Worm (Caenorhabditis elegans) whole organism, L4 larva: Measurements from ENCODE around the gene gcp-2.2.
A peak's percentile ranks its signal among the peaks of the same experiment; 100 is the strongest.

Experiments
- D1046.2 ChIP-seq: fragments of 200-800 bp; sonication (Bioruptor generic); IDR thresholded peaks from 2 replicates; pipeline ENCODE4 v1.3.6; 2022; ENCODE audit warnings: missing genetic modification characterization, missing compliant biosample characterization
- ZK337.2 ChIP-seq: fragments of 200-800 bp; sonication (Bioruptor generic); IDR thresholded peaks from 2 replicates; pipeline ENCODE4 v1.3.6; 2022; ENCODE audit warnings: missing genetic modification reagents, missing genetic modification characterization, missing compliant biosample characterization
- arid-1 ChIP-seq: fragments of 200-800 bp; sonication (Bioruptor generic); conservative IDR thresholded peaks from 2 replicates; pipeline ENCODE4 v1.3.6; 2022; ENCODE audit warnings: missing genetic modification reagents, missing genetic modification characterization, missing compliant biosample characterization
- ceh-28 ChIP-seq: fragments of 150-350 bp; optimal IDR thresholded peaks from 2 replicates; lab custom pipeline; 2014; ENCODE audit warnings: missing biosample characterization, missing genetic modification reagents, missing genetic modification characterization
- daf-12 ChIP-seq: fragments of 150-350 bp; optimal IDR thresholded peaks from 2 replicates; lab custom pipeline; 2014; ENCODE audit warnings: missing biosample characterization, missing genetic modification reagents, missing genetic modification characterization
- daf-16 ChIP-seq, 3 experiments: sonication (generic microtip); optimal IDR thresholded peaks; 2 replicates each; lab custom pipeline; 2016 to 2017; ENCODE audit warnings: missing genetic modification characterization in 3 of 3, missing genetic modification reagents in 3 of 3, mild to moderate bottlenecking in 2 of 3, missing compliant biosample characterization in 2 of 3, missing biosample characterization in 1 of 3, moderate library complexity in 1 of 3
- daf-8 ChIP-seq: fragments of 200-800 bp; sonication (Bioruptor generic); IDR thresholded peaks from 2 replicates; pipeline ENCODE4 v1.3.6; 2022; ENCODE audit warnings: missing genetic modification characterization, missing compliant biosample characterization
- dmd-6 ChIP-seq: fragments of 200-800 bp; sonication (Bioruptor generic); IDR thresholded peaks from 2 replicates; pipeline ENCODE4 v1.3.6; 2022; ENCODE audit warnings: missing genetic modification reagents, missing genetic modification characterization, missing compliant biosample characterization
- dmd-8 ChIP-seq: fragments of 200-800 bp; sonication (Bioruptor generic); IDR thresholded peaks from 2 replicates; pipeline ENCODE4 v1.3.6; 2022; ENCODE audit warnings: missing genetic modification characterization, missing compliant biosample characterization
- dve-1 ChIP-seq: sonication (generic microtip); optimal IDR thresholded peaks from 2 replicates; lab custom pipeline; 2017; ENCODE audit warnings: antibody characterized with exemption, mild to moderate bottlenecking, missing genetic modification characterization, missing compliant biosample characterization; ENCODE audit not compliant: insufficient read depth
- fos-1 ChIP-seq: fragments of 150-350 bp; optimal IDR thresholded peaks from 2 replicates; lab custom pipeline; 2014; ENCODE audit warnings: missing biosample characterization, missing genetic modification characterization
- hlh-11 ChIP-seq: fragments of 200-800 bp; sonication (Bioruptor generic); optimal IDR thresholded peaks from 2 replicates; lab custom pipeline; 2018; ENCODE audit warnings: mild to moderate bottlenecking, missing genetic modification characterization, missing compliant biosample characterization
- lim-7 ChIP-seq: fragments of 200-800 bp; sonication (Bioruptor generic); IDR thresholded peaks from 2 replicates; pipeline ENCODE4 v1.3.6; 2022; ENCODE audit warnings: missing genetic modification characterization, missing compliant biosample characterization
- lin-1 ChIP-seq: fragments of 200-800 bp; sonication (Bioruptor generic); IDR thresholded peaks from 2 replicates; pipeline ENCODE4 v1.3.6; 2022; ENCODE audit warnings: missing genetic modification reagents, missing genetic modification characterization, missing compliant biosample characterization
- lin-38 ChIP-seq: fragments of 200-800 bp; sonication (Bioruptor generic); IDR thresholded peaks from 2 replicates; pipeline ENCODE4 v1.3.6; 2022; ENCODE audit warnings: missing genetic modification reagents, missing genetic modification characterization, missing compliant biosample characterization
- lsy-2 ChIP-seq, 2 experiments: fragments of 150-350 bp in 1 of 2; sonication (generic microtip) in 1 of 2; optimal IDR thresholded peaks; 2 replicates each; lab custom pipeline; 2014 to 2017; ENCODE audit warnings: missing biosample characterization in 2 of 2, missing genetic modification characterization in 2 of 2
- mep-1 ChIP-seq: fragments of 150-350 bp; sonication (generic microtip); optimal IDR thresholded peaks from 3 replicates; lab custom pipeline; 2014; ENCODE audit warnings: missing biosample characterization, missing genetic modification characterization
- mxl-3 ChIP-seq: fragments of 200-800 bp; sonication (Bioruptor generic); optimal IDR thresholded peaks from 2 replicates; lab custom pipeline; 2018; ENCODE audit warnings: mild to moderate bottlenecking, missing genetic modification characterization, missing compliant biosample characterization
- nhr-10 ChIP-seq: fragments of 150-350 bp; optimal IDR thresholded peaks from 2 replicates; lab custom pipeline; 2014; ENCODE audit warnings: missing biosample characterization, missing genetic modification characterization
- nhr-102 ChIP-seq: sonication (generic microtip); optimal IDR thresholded peaks from 2 replicates; lab custom pipeline; 2016; ENCODE audit warnings: mild to moderate bottlenecking, missing genetic modification characterization, moderate library complexity, missing compliant biosample characterization
- nhr-11 ChIP-seq: fragments of 150-350 bp; optimal IDR thresholded peaks from 2 replicates; lab custom pipeline; 2014; ENCODE audit warnings: missing biosample characterization, missing genetic modification characterization
- nhr-28 ChIP-seq: fragments of 150-350 bp; optimal IDR thresholded peaks from 2 replicates; lab custom pipeline; 2014; ENCODE audit warnings: missing biosample characterization, missing genetic modification characterization
- nhr-42 ChIP-seq: fragments of 200-800 bp; sonication (Bioruptor generic); IDR thresholded peaks from 2 replicates; pipeline ENCODE4 v1.3.6; 2022; ENCODE audit warnings: missing genetic modification characterization, missing compliant biosample characterization
- php-3 ChIP-seq: fragments of 200-800 bp; sonication (Bioruptor generic); IDR thresholded peaks from 2 replicates; pipeline ENCODE4 v1.3.6; 2022; ENCODE audit warnings: missing genetic modification reagents, missing genetic modification characterization, missing compliant biosample characterization
- pqm-1 ChIP-seq: sonication (generic microtip); optimal IDR thresholded peaks from 2 replicates; lab custom pipeline; 2017; ENCODE audit warnings: missing biosample characterization, missing genetic modification characterization
- rbr-2 ChIP-seq: sonication (generic microtip); optimal IDR thresholded peaks from 2 replicates; lab custom pipeline; 2016; ENCODE audit warnings: missing genotype, missing genetic modification characterization, missing compliant biosample characterization
- saeg-2 ChIP-seq: fragments of 200-800 bp; sonication (Bioruptor generic); IDR thresholded peaks from 2 replicates; pipeline ENCODE4 v1.3.6; 2022; ENCODE audit warnings: missing genetic modification reagents, missing genetic modification characterization, missing compliant biosample characterization
- snpc-1.2 ChIP-seq: fragments of 200-800 bp; sonication (Bioruptor generic); IDR thresholded peaks from 2 replicates; pipeline ENCODE4 v1.3.6; 2022; ENCODE audit warnings: missing genetic modification reagents, missing genetic modification characterization, missing compliant biosample characterization
- tra-1 ChIP-seq: fragments of 200-800 bp; sonication (Bioruptor generic); IDR thresholded peaks from 2 replicates; pipeline ENCODE4 v1.3.6; 2022; ENCODE audit warnings: missing genetic modification reagents, missing genetic modification characterization, missing compliant biosample characterization
- unc-62 ChIP-seq, 3 experiments: fragments of 150-350 bp in 1 of 3; sonication (generic microtip); optimal IDR thresholded peaks in 2 of 3; peaks in 1 of 3; 1 replicate in 1 of 3; 2 replicates in 2 of 3; lab custom pipeline; 2014 to 2017; ENCODE audit warnings: missing biosample characterization in 3 of 3, missing genetic modification characterization in 3 of 3, missing genetic modification reagents in 3 of 3, missing genotype in 1 of 3
- zfp-2 ChIP-seq: sonication (generic microtip); optimal IDR thresholded peaks from 2 replicates; lab custom pipeline; 2016; ENCODE audit warnings: mild to moderate bottlenecking, missing genetic modification characterization, missing compliant biosample characterization
- zip-2 ChIP-seq: fragments of 150-350 bp; optimal IDR thresholded peaks from 2 replicates; lab custom pipeline; 2014; ENCODE audit warnings: missing biosample characterization, missing genetic modification characterization
- ztf-11 ChIP-seq: fragments of 150-350 bp; optimal IDR thresholded peaks from 2 replicates; lab custom pipeline; 2014; ENCODE audit warnings: missing biosample characterization, missing genetic modification characterization

gcp-2.2 gene

ce11 chrX:11499738-11500137 lies 37.8 kb upstream of the gcp-2.2 start, which contains the start of gene T25C12.3:
Gene T25C12.3, minus strand, starts transcription at chrX:11499999.
- TF ChIP-seq rbr-2 (tag; lab: Kevin White, UChicago) (no peak), snpc-1.2 (GFP tag; lab: Robert Waterston, UW) (no peak), lin-38 (GFP tag; lab: Robert Waterston, UW) (no peak), pqm-1 (peak; percentile 82), ztf-11 (tag; lab: Kevin White, UChicago) (no peak), daf-12 (no peak), nhr-42 (GFP tag; lab: Robert Waterston, UW) (no peak), nhr-28 (tag; lab: Kevin White, UChicago) (peak; percentile 47), fos-1 (tag; lab: Kevin White, UChicago) (no peak), mxl-3 (GFP tag; lab: Kevin White, UChicago) (peak; percentile 50), zip-2 (no peak), dmd-6 (GFP tag; lab: Robert Waterston, UW) (peak; percentile 76), nhr-102 (no peak), saeg-2 (GFP tag; lab: Robert Waterston, UW) (no peak), lsy-2 (tag; optimal IDR thresholded peaks at IDR 0.05; lab: Kevin White, UChicago) (no peak), tra-1 (GFP tag; lab: Robert Waterston, UW) (peak; percentile 43), daf-16 (GFP tag; optimal IDR thresholded peaks at IDR 0.05; lab: Kevin White, UChicago) (no peak), daf-16 (tag; optimal IDR thresholded peaks at IDR 0.05; lab: Kevin White, UChicago) (peak; percentile 18), ceh-28 (tag; lab: Kevin White, UChicago) (no peak), lim-7 (GFP tag; lab: Robert Waterston, UW) (no peak), ZK337.2 (no peak), unc-62 (GFP tag; optimal IDR thresholded peaks at IDR 0.05 in 1 of 2; lab: Kevin White, UChicago) (peak in 1 of 2 experiments; percentile 72), unc-62 (tag; optimal IDR thresholded peaks at IDR 0.05; lab: Kevin White, UChicago) (no peak), hlh-11 (peak; percentile 51), zfp-2 (tag; lab: Kevin White, UChicago) (no peak), arid-1 (GFP tag; lab: Robert Waterston, UW) (no peak), dve-1 (peak; percentile 40), php-3 (GFP tag; lab: Robert Waterston, UW) (peak; percentile 64; the same call in 1 of the 2 replicates), lin-1 (GFP tag; lab: Robert Waterston, UW) (no peak), D1046.2 (GFP tag; lab: Robert Waterston, UW) (no peak)
- TF ChIP-seq, all 104 proteins: peak for 10

ce11 chrX:11500589-11500988 lies 36.9 kb upstream of the gcp-2.2 start:
- no peak for TF ChIP-seq daf-16 (GFP tag; optimal IDR thresholded peaks at IDR 0.05; lab: Kevin White, UChicago)
- TF ChIP-seq daf-16 (tag; optimal IDR thresholded peaks at IDR 0.05; lab: Kevin White, UChicago), result peak; percentile 60
- TF ChIP-seq daf-8 (GFP tag; lab: Robert Waterston, UW), result no peak
- no peak for TF ChIP-seq nhr-10 (tag; lab: Kevin White, UChicago)
- peak; percentile 41; the same call in 1 of the 2 replicates for TF ChIP-seq dmd-6 (GFP tag; lab: Robert Waterston, UW)
- peak; percentile 7 for TF ChIP-seq mep-1 (tag; lab: Kevin White, UChicago)
- 0 out of 2 replicates have a peak, but pooled peaks have one; percentile 23 for TF ChIP-seq php-3 (GFP tag; lab: Robert Waterston, UW)
- TF ChIP-seq pqm-1, result peak; percentile 48
- peak; percentile 69 for TF ChIP-seq nhr-28 (tag; lab: Kevin White, UChicago)
- TF ChIP-seq dve-1, result peak; percentile 39
- TF ChIP-seq nhr-11 (tag; lab: Kevin White, UChicago), result no peak
- TF ChIP-seq, all 104 proteins: peak for 7

- no peak for TF ChIP-seq fos-1 (tag; lab: Kevin White, UChicago)
- TF ChIP-seq unc-62 (GFP tag; optimal IDR thresholded peaks at IDR 0.05 in 1 of 2; lab: Kevin White, UChicago), result peak in 1 of 2 experiments; percentile 42
- no peak for TF ChIP-seq unc-62 (tag; optimal IDR thresholded peaks at IDR 0.05; lab: Kevin White, UChicago)
Observed at ce11 chrX:11501967-11502366, 35.5 kb upstream of the gcp-2.2 start, which contains the start of gene F29G6.1. Gene F29G6.1, plus strand, starts transcription at chrX:11502267.

- TF ChIP-seq dmd-8 (GFP tag; lab: Robert Waterston, UW) (no peak), unc-62 (GFP tag; optimal IDR thresholded peaks at IDR 0.05 in 1 of 2; lab: Kevin White, UChicago) (peak in 1 of 2 experiments; percentile 91), unc-62 (tag; optimal IDR thresholded peaks at IDR 0.05; lab: Kevin White, UChicago) (no peak)
Observed at ce11 chrX:11507836-11508235, 29.7 kb upstream of the gcp-2.2 start.
